Worm (Caenorhabditis elegans) whole organism, L4 larva: ENCODE measurements around the gene hrg-10.

Experiments used
- R02D3.7 ChIP-seq: fragments of 150-350 bp; sonication (generic microtip); optimal IDR thresholded peaks from 3 replicates; lab custom pipeline; 2014; ENCODE audit warnings: missing biosample characterization, missing genetic modification characterization
- daf-19 ChIP-seq: fragments of 200-800 bp; sonication (Bioruptor generic); conservative IDR thresholded peaks from 2 replicates; pipeline ENCODE4 v1.3.6; 2022; ENCODE audit warnings: missing genetic modification characterization, missing compliant biosample characterization
- hlh-30 ChIP-seq: sonication (generic microtip); optimal IDR thresholded peaks from 2 replicates; lab custom pipeline; 2017; ENCODE audit warnings: antibody characterized with exemption, mild to moderate bottlenecking, missing genetic modification characterization, missing compliant biosample characterization; ENCODE audit not compliant: insufficient read depth
- mdl-1 ChIP-seq, 2 experiments: fragments of 150-350 bp in 1 of 2; sonication (generic microtip) in 1 of 2; optimal IDR thresholded peaks; 2 replicates each; lab custom pipeline; 2014 to 2017; ENCODE audit warnings: missing biosample characterization in 2 of 2, missing genetic modification characterization in 2 of 2
- mxl-2 ChIP-seq: fragments of 200-800 bp; sonication (Bioruptor generic); conservative IDR thresholded peaks from 2 replicates; pipeline ENCODE4 v1.3.6; 2022; ENCODE audit warnings: missing genetic modification reagents, missing genetic modification characterization, missing compliant biosample characterization
- nhr-237 ChIP-seq: sonication (generic microtip); optimal IDR thresholded peaks from 2 replicates; lab custom pipeline; 2017; ENCODE audit warnings: missing biosample characterization, missing genetic modification characterization
- nhr-48 ChIP-seq: sonication (generic microtip); optimal IDR thresholded peaks from 2 replicates; lab custom pipeline; 2016; ENCODE audit warnings: mild to moderate bottlenecking, missing genetic modification characterization, missing compliant biosample characterization
- pha-4 ChIP-seq, 2 experiments: fragments of 150-350 bp in 1 of 2; fragments of 200-800 bp in 1 of 2; sonication (Bioruptor generic) in 1 of 2; IDR thresholded peaks in 1 of 2; optimal IDR thresholded peaks in 1 of 2; 2 replicates each; pipeline versions ENCODE4 v1.3.6 to Lab custom; 2014 to 2022; ENCODE audit warnings: missing genetic modification characterization in 2 of 2, missing genetic modification reagents in 2 of 2, missing biosample characterization in 1 of 2, missing compliant biosample characterization in 1 of 2
- pqm-1 ChIP-seq: sonication (generic microtip); optimal IDR thresholded peaks from 2 replicates; lab custom pipeline; 2017; ENCODE audit warnings: missing biosample characterization, missing genetic modification characterization
- snpc-4 ChIP-seq: fragments of 150-350 bp; optimal IDR thresholded peaks from 2 replicates; lab custom pipeline; 2014; ENCODE audit warnings: missing biosample characterization, missing genetic modification characterization
- unc-130 ChIP-seq: sonication (generic microtip); optimal IDR thresholded peaks from 2 replicates; lab custom pipeline; 2016; ENCODE audit warnings: missing genetic modification reagents, missing genetic modification characterization, missing compliant biosample characterization
- unc-62 ChIP-seq, 3 experiments: fragments of 150-350 bp in 1 of 3; sonication (generic microtip); optimal IDR thresholded peaks in 2 of 3; peaks in 1 of 3; 1 replicate in 1 of 3; 2 replicates in 2 of 3; lab custom pipeline; 2014 to 2017; ENCODE audit warnings: missing biosample characterization in 3 of 3, missing genetic modification characterization in 3 of 3, missing genetic modification reagents in 3 of 3, missing genotype in 1 of 3
- ztf-11 ChIP-seq: fragments of 150-350 bp; optimal IDR thresholded peaks from 2 replicates; lab custom pipeline; 2014; ENCODE audit warnings: missing biosample characterization, missing genetic modification characterization

ce11 chrV:18969590-18970105 is 12.5 kb upstream of the hrg-10 start, which contains the start of gene Y39B6A.42:
- no peak for TF ChIP-seq hlh-30 (tag; lab: Kevin White, UChicago)
- TF ChIP-seq unc-62 (GFP tag; optimal IDR thresholded peaks at IDR 0.05 in 1 of 2; lab: Kevin White, UChicago) = no peak
- no peak for TF ChIP-seq unc-62 (tag; optimal IDR thresholded peaks at IDR 0.05; lab: Kevin White, UChicago)
- no peak for TF ChIP-seq unc-130 (GFP tag; lab: Kevin White, UChicago)
- no peak for TF ChIP-seq snpc-4 (tag; lab: Kevin White, UChicago)
- TF ChIP-seq nhr-237 (tag; lab: Kevin White, UChicago) = no peak
- TF ChIP-seq ztf-11 (tag; lab: Kevin White, UChicago) = no peak
- TF ChIP-seq pha-4 (GFP tag; IDR thresholded peaks at IDR 0.05; lab: Robert Waterston, UW) = no peak
- TF ChIP-seq pha-4 (tag; optimal IDR thresholded peaks at IDR 0.05; lab: Kevin White, UChicago) = no peak
- TF ChIP-seq mxl-2 (GFP tag; lab: Robert Waterston, UW) = no peak
- TF ChIP-seq daf-19 (GFP tag; lab: Robert Waterston, UW) = no peak
- no peak for TF ChIP-seq mdl-1 (tag; optimal IDR thresholded peaks at IDR 0.05; lab: Kevin White, UChicago)
- no peak for TF ChIP-seq R02D3.7 (tag; lab: Kevin White, UChicago)
- no peak for TF ChIP-seq nhr-48 (tag; lab: Kevin White, UChicago)
- TF ChIP-seq pqm-1 (tag; lab: Kevin White, UChicago) = no peak
